Fruit fly (Drosophila melanogaster) S2 (cell line): ENCODE measurements around the gene CG13840.

Experiments
- CG8478 ChIP-seq: fragments of >200 bp; optimal IDR thresholded peaks from 2 replicates; lab custom pipeline; 2018
- CTCF ChIP-seq, 2 experiments: fragments of >200 bp; optimal IDR thresholded peaks; 2 replicates each; lab custom pipeline; 2018

DNA sequence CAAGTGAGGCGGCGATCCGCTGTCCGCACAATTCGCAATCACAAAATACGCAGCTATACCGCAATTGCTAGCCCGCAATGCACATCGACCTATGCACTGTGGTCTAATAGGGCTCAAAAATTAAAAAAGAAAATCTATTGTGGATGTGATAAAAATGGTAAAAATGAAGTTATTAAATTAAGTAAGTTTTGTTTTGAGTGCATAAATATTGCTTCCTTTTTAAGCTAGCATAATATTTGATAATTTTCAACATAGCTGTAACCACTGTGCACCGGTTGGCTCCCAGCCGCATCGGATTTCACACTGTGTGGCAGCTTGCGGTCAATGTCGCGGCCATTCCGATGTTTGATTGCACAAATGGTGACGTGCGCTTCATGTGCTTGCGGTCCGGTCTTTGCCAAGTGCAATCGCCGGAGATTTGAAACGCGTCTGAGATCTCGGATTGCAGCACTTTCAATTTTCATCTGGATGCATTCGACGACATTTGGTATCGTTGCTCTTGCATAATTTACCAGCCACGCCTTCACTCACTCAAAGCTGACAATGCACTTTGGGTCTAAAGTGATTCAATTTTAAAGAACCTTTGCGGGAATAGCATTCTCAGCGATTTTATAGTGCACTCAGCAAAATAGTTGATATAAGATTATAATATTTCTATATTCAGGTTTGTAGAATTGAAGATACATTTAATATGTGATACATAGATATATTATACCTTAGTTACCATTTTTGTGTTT is 627 bp upstream of the CG13840 start:
- TF ChIP-seq CG8478 (lab: Kevin White, UChicago) (no peak), CTCF (optimal IDR thresholded peaks at IDR 0.05; lab: Kevin White, UChicago) (no peak)
